Worm (Caenorhabditis elegans) whole organism, mixed stage, embryonic: ENCODE results near the gene Y43F8C.13.

Experiments used
- M03D4.4 ChIP-seq: sonication (generic microtip); optimal IDR thresholded peaks from 2 replicates; lab custom pipeline; 2017; ENCODE audit warnings: mild to moderate bottlenecking, missing genetic modification characterization, missing compliant biosample characterization
- bed-3 ChIP-seq: fragments of 200-800 bp; sonication (Bioruptor generic); optimal IDR thresholded peaks from 3 replicates; lab custom pipeline; 2018; ENCODE audit warnings: mild to moderate bottlenecking, missing genetic modification characterization, moderate library complexity, missing compliant biosample characterization
- blmp-1 ChIP-seq: fragments of 150-350 bp; optimal IDR thresholded peaks from 2 replicates; lab custom pipeline; 2014; ENCODE audit warnings: missing biosample characterization, missing genetic modification characterization
- ceh-39 ChIP-seq: fragments of 150-350 bp; optimal IDR thresholded peaks from 2 replicates; lab custom pipeline; 2014; ENCODE audit warnings: missing biosample characterization, missing genetic modification characterization
- ceh-43 ChIP-seq: fragments of 200-800 bp; sonication (Bioruptor generic); optimal IDR thresholded peaks from 2 replicates; lab custom pipeline; 2018; ENCODE audit warnings: mild to moderate bottlenecking, missing genetic modification characterization, moderate library complexity, missing compliant biosample characterization
- ces-1 ChIP-seq: fragments of 150-350 bp; optimal IDR thresholded peaks from 2 replicates; lab custom pipeline; 2014; ENCODE audit warnings: missing biosample characterization, missing genetic modification reagents, missing genetic modification characterization
- cnd-1 ChIP-seq: fragments of 200-800 bp; sonication (Bioruptor generic); optimal IDR thresholded peaks from 2 replicates; lab custom pipeline; 2018; ENCODE audit warnings: mild to moderate bottlenecking, missing genetic modification characterization, missing compliant biosample characterization
- drap-1 ChIP-seq: fragments of 200-800 bp; sonication (Bioruptor generic); optimal IDR thresholded peaks from 3 replicates; lab custom pipeline; 2018; ENCODE audit warnings: mild to moderate bottlenecking, missing genetic modification characterization, missing compliant biosample characterization
- elt-1 ChIP-seq: sonication (generic microtip); optimal IDR thresholded peaks from 2 replicates; lab custom pipeline; 2017; ENCODE audit warnings: missing genetic modification characterization, mild to moderate bottlenecking, missing compliant biosample characterization, antibody characterized with exemption, moderate library complexity, borderline replicate concordance; ENCODE audit not compliant: insufficient read depth
- elt-3 ChIP-seq: fragments of 150-350 bp; optimal IDR thresholded peaks from 2 replicates; lab custom pipeline; 2014; ENCODE audit warnings: missing biosample characterization, missing genetic modification characterization
- flh-1 ChIP-seq: fragments of 200-800 bp; sonication (Bioruptor generic); optimal IDR thresholded peaks from 2 replicates; lab custom pipeline; 2018; ENCODE audit warnings: mild to moderate bottlenecking, missing genetic modification characterization, moderate library complexity, missing compliant biosample characterization
- ham-2 ChIP-seq: fragments of 200-800 bp; sonication (Bioruptor generic); optimal IDR thresholded peaks from 2 replicates; lab custom pipeline; 2018; ENCODE audit warnings: mild to moderate bottlenecking, missing genetic modification characterization, missing compliant biosample characterization
- hlh-1 ChIP-seq: fragments of 150-350 bp; optimal IDR thresholded peaks from 2 replicates; lab custom pipeline; 2014; ENCODE audit warnings: missing biosample characterization, missing genetic modification reagents, missing genetic modification characterization
- lin-13 ChIP-seq: fragments of 150-350 bp; optimal IDR thresholded peaks from 2 replicates; lab custom pipeline; 2014; ENCODE audit warnings: missing biosample characterization, missing genetic modification characterization
- lin-32 ChIP-seq: fragments of 200-800 bp; sonication (Bioruptor generic); optimal IDR thresholded peaks from 2 replicates; lab custom pipeline; 2018; ENCODE audit warnings: mild to moderate bottlenecking, missing genetic modification characterization, missing compliant biosample characterization
- lsy-2 ChIP-seq: fragments of 150-350 bp; optimal IDR thresholded peaks from 2 replicates; lab custom pipeline; 2014; ENCODE audit warnings: missing biosample characterization, missing genetic modification characterization
- mab-5 ChIP-seq: fragments of 150-350 bp; optimal IDR thresholded peaks from 2 replicates; lab custom pipeline; 2014; ENCODE audit warnings: missing biosample characterization, missing genetic modification characterization
- mep-1 ChIP-seq: fragments of 150-350 bp; optimal IDR thresholded peaks from 2 replicates; lab custom pipeline; 2017; ENCODE audit warnings: missing biosample characterization, missing genetic modification reagents, missing genetic modification characterization, inconsistent platforms
- mls-2 ChIP-seq: sonication (generic microtip); optimal IDR thresholded peaks from 2 replicates; lab custom pipeline; 2016; ENCODE audit warnings: mild to moderate bottlenecking, missing genetic modification characterization, moderate library complexity, missing compliant biosample characterization
- nhr-12 ChIP-seq: fragments of 150-350 bp; optimal IDR thresholded peaks from 2 replicates; lab custom pipeline; 2014; ENCODE audit warnings: missing biosample characterization, missing genetic modification characterization
- nhr-2 ChIP-seq: fragments of 150-350 bp; optimal IDR thresholded peaks from 2 replicates; lab custom pipeline; 2014; ENCODE audit warnings: missing biosample characterization, missing genetic modification characterization
- nhr-237 ChIP-seq: fragments of 150-350 bp; optimal IDR thresholded peaks from 2 replicates; lab custom pipeline; 2014; ENCODE audit warnings: missing biosample characterization, missing genetic modification characterization
- nhr-28 ChIP-seq: fragments of 150-350 bp; optimal IDR thresholded peaks from 2 replicates; lab custom pipeline; 2014; ENCODE audit warnings: missing biosample characterization, missing genetic modification characterization
- nhr-76 ChIP-seq: sonication (generic microtip); optimal IDR thresholded peaks from 2 replicates; lab custom pipeline; 2017; ENCODE audit warnings: missing biosample characterization, missing genetic modification characterization
- pha-4 ChIP-seq: fragments of 150-350 bp; optimal IDR thresholded peaks from 2 replicates; lab custom pipeline; 2018; ENCODE audit warnings: missing biosample characterization, missing genetic modification reagents, missing genetic modification characterization
- sem-2 ChIP-seq: fragments of 200-800 bp; sonication (Bioruptor generic); optimal IDR thresholded peaks from 2 replicates; lab custom pipeline; 2018; ENCODE audit warnings: mild to moderate bottlenecking, missing genetic modification characterization, missing compliant biosample characterization
- snpc-4 ChIP-seq: fragments of 150-350 bp; optimal IDR thresholded peaks from 2 replicates; lab custom pipeline; 2014; ENCODE audit warnings: missing biosample characterization, missing genetic modification characterization
- sptf-1 ChIP-seq: sonication (generic microtip); optimal IDR thresholded peaks from 2 replicates; lab custom pipeline; 2017; ENCODE audit warnings: mild to moderate bottlenecking, missing genetic modification characterization, moderate library complexity, missing compliant biosample characterization
- tbx-8 ChIP-seq: fragments of 200-800 bp; sonication (Bioruptor generic); optimal IDR thresholded peaks from 2 replicates; lab custom pipeline; 2018; ENCODE audit warnings: mild to moderate bottlenecking, missing genetic modification characterization, moderate library complexity, missing compliant biosample characterization
- unc-120 ChIP-seq: sonication (generic microtip); optimal IDR thresholded peaks from 2 replicates; lab custom pipeline; 2017; ENCODE audit warnings: missing genetic modification characterization, missing compliant biosample characterization; ENCODE audit not compliant: poor library complexity, severe bottlenecking
- unc-62 ChIP-seq: fragments of 150-350 bp; optimal IDR thresholded peaks from 2 replicates; lab custom pipeline; 2014; ENCODE audit warnings: missing biosample characterization, missing genetic modification reagents, missing genetic modification characterization
- zip-8 ChIP-seq: fragments of 150-350 bp; optimal IDR thresholded peaks from 2 replicates; lab custom pipeline; 2014; ENCODE audit warnings: missing biosample characterization, missing genetic modification characterization
- ztf-11 ChIP-seq: fragments of 150-350 bp; optimal IDR thresholded peaks from 2 replicates; lab custom pipeline; 2014; ENCODE audit warnings: missing biosample characterization, missing genetic modification characterization

Gene Y43F8C.13

DNA sequence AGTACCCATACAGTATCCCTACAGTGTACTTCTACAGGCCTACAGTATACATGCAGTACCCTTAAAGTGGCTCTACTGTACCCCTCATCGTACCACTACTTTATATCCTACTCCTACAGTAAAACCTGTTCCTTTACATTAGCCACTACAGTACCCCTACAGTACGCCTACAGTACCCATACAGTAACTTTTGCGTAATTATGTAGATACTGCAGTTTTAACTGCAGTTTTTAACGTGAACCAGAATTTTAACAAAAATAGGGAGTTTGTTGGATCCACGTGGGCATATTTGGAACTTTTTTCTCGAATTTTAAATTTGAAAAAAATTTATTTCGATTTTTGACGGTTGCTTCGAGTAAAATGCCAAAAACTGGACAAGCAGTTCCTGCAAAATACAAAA lies 46.1 kb upstream of the Y43F8C.13 start, which contains the start of gene W04E12.4:
Gene W04E12.4, plus strand, starts transcription at position 301 of the 400 bp plus-strand sequence.
- TF ChIP-seq mab-5 (no peak), nhr-76 (tag; lab: Kevin White, UChicago) (no peak), sptf-1 (tag; lab: Kevin White, UChicago) (no peak), ceh-43 (no peak), nhr-237 (tag; lab: Kevin White, UChicago) (no peak), M03D4.4 (no peak), blmp-1 (tag; lab: Kevin White, UChicago) (no peak), drap-1 (GFP tag; lab: Kevin White, UChicago) (no peak), nhr-2 (tag; lab: Kevin White, UChicago) (no peak), ceh-39 (tag; lab: Kevin White, UChicago) (no peak), nhr-12 (tag; lab: Kevin White, UChicago) (no peak), unc-62 (GFP tag; lab: Kevin White, UChicago) (no peak), lsy-2 (tag; lab: Kevin White, UChicago) (no peak), tbx-8 (GFP tag; lab: Kevin White, UChicago) (no peak)

DNA sequence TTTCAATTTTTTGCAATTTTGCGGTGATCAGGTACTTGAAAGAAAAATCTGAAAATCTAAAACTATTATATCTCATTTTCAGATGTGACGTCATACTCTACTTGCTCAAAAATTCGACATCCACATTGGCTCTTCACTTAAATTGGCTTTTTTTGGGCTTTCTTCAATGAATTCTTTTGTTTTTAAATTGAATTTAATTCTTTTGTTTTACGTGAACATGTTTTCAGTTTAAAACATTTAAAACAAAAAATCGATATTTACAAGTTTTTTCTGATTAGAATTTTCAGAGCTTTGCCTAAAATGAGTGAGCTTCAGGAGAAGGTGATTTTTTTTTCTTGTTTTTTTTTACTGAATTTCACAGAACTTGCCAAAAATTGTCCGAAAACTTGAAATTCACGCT lies 44.5 kb upstream of the Y43F8C.13 start, which contains the start of gene W04E12.3:
Gene W04E12.3, plus strand, starts transcription at position 301 of the 400 bp plus-strand sequence.
- TF ChIP-seq elt-1 (tag; lab: Kevin White, UChicago) (no peak), pha-4 (no peak), ztf-11 (no peak), lin-13 (no peak), zip-8 (tag; lab: Kevin White, UChicago) (no peak), ces-1 (no peak), unc-62 (GFP tag; lab: Kevin White, UChicago) (no peak), tbx-8 (GFP tag; lab: Kevin White, UChicago) (no peak), nhr-2 (tag; lab: Kevin White, UChicago) (no peak), bed-3 (GFP tag; lab: Kevin White, UChicago) (no peak), mep-1 (tag; lab: Kevin White, UChicago) (no peak), lsy-2 (tag; lab: Kevin White, UChicago) (no peak), blmp-1 (tag; lab: Kevin White, UChicago) (no peak), nhr-76 (tag; lab: Kevin White, UChicago) (no peak), mab-5 (no peak), sem-2 (GFP tag; lab: Kevin White, UChicago) (no peak), elt-3 (tag; lab: Kevin White, UChicago) (no peak), M03D4.4 (no peak), cnd-1 (tag; lab: Kevin White, UChicago) (no peak), unc-120 (tag; lab: Kevin White, UChicago) (no peak)

DNA sequence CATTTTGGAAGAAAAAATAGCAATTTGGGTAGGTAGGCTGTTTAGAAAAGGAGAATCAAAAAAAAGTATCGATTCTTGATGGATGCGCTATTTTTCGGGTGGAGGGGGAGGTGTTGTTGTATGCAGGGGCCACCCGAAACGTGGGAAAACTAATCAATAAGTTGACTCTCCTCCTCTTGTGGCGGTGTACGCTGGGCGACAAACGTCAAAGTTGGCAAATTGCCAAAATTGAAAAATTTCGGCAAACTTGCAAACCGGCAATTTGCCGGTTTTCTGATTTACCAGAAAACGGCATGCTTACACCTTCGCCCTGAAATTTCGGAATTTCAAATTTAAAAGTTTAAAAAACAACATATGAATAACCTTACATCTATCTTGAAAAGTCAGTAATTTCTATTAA lies 43.8 kb upstream of the Y43F8C.13 start, which contains the start of gene W04E12.2:
Gene W04E12.2, minus strand, starts transcription at position 101 of the 400 bp plus-strand sequence.
- no peak for TF ChIP-seq elt-1 (tag; lab: Kevin White, UChicago)
- no peak for TF ChIP-seq ces-1
- no peak for TF ChIP-seq ceh-43
- TF ChIP-seq lsy-2 (tag; lab: Kevin White, UChicago) = no peak
- no peak for TF ChIP-seq snpc-4 (tag; lab: Kevin White, UChicago)
- TF ChIP-seq elt-3 (tag; lab: Kevin White, UChicago) = no peak
- no peak for TF ChIP-seq tbx-8 (GFP tag; lab: Kevin White, UChicago)
- no peak for TF ChIP-seq ztf-11
- TF ChIP-seq ceh-39 (tag; lab: Kevin White, UChicago) = no peak
- TF ChIP-seq sptf-1 (tag; lab: Kevin White, UChicago) = no peak
- TF ChIP-seq nhr-12 (tag; lab: Kevin White, UChicago) = no peak
- TF ChIP-seq lin-32 (GFP tag; lab: Kevin White, UChicago) = no peak
- TF ChIP-seq ham-2 = no peak
- TF ChIP-seq mls-2 (tag; lab: Kevin White, UChicago) = no peak
- TF ChIP-seq nhr-2 (tag; lab: Kevin White, UChicago) = no peak
- no peak for TF ChIP-seq mab-5
- no peak for TF ChIP-seq hlh-1 (tag; lab: Kevin White, UChicago)
- TF ChIP-seq nhr-28 = no peak

DNA sequence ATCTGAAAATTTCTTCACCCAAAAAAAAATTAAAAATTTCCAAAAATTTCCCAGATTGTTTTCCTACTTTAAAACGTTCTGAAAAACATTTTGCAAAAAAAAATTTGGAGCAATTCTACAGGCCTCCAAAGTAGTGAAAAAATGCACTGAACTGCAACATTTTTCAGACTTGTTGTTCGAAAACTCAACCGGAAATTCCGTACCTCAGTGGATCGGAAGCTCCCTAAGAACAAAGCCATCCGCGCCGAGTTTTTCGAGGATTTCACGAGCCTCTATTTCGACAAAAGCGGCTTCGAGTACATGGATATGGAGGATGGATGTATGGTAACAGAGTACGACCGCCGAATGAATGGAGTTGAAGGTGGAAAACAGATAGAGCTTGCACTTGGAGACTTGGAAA lies 40.9 kb upstream of the Y43F8C.13 start, which contains the start of gene fbxa-131:
Gene fbxa-131, plus strand, starts transcription at position 301 of the 400 bp plus-strand sequence.
- no peak for TF ChIP-seq flh-1 (GFP tag; lab: Kevin White, UChicago)
- TF ChIP-seq lsy-2 (tag; lab: Kevin White, UChicago) = no peak
- TF ChIP-seq hlh-1 (tag; lab: Kevin White, UChicago) = no peak
- no peak for TF ChIP-seq blmp-1 (tag; lab: Kevin White, UChicago)
- TF ChIP-seq nhr-28 = no peak
- TF ChIP-seq snpc-4 (tag; lab: Kevin White, UChicago) = no peak
- no peak for TF ChIP-seq unc-62 (GFP tag; lab: Kevin White, UChicago)
- no peak for TF ChIP-seq ham-2
- TF ChIP-seq sptf-1 (tag; lab: Kevin White, UChicago) = no peak
- TF ChIP-seq nhr-12 (tag; lab: Kevin White, UChicago) = no peak
- TF ChIP-seq nhr-2 (tag; lab: Kevin White, UChicago) = no peak
- no peak for TF ChIP-seq tbx-8 (GFP tag; lab: Kevin White, UChicago)
- no peak for TF ChIP-seq elt-3 (tag; lab: Kevin White, UChicago)
- no peak for TF ChIP-seq ces-1
- no peak for TF ChIP-seq ceh-39 (tag; lab: Kevin White, UChicago)
- TF ChIP-seq M03D4.4 = no peak
- no peak for TF ChIP-seq pha-4
- no peak for TF ChIP-seq lin-32 (GFP tag; lab: Kevin White, UChicago)
- TF ChIP-seq mab-5 = no peak
